Fruit fly (Drosophila melanogaster): ENCODE results near the gene CG33230.

DNA sequence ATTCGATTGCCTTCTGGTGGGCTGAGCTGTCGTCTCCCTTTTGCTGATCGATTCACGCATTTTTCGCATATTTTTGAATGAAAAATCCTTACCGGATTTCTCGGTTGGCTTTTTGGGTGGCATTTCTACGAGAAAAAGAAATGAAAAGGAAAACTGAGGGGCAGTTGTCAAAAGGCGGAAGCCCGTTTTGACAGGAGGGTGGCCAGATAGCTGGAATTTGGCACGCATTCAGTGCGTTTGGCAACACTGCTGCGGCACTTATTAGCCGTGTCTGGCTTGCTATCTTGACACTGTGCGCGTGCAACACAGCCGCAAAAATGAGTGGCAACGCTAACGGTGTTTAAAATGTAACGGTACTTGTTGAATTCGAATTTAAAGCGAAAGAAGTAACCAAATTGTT, 50.3 kb downstream of the CG33230 start, which contains the start of gene RpL23A:
- TF ChIP-seq CTCF (optimal IDR thresholded peaks at IDR 0.05): peak; percentile 72 to 74
- no peak for TF ChIP-seq CG8478 (optimal IDR thresholded peaks at IDR 0.05)

Measured in S2 (cell line).